Worm (Caenorhabditis elegans) whole organism, young adult: ENCODE results near the gene pycr-4.

Source experiments
- B0035.1 ChIP-seq: sonication (generic microtip); optimal IDR thresholded peaks from 2 replicates; lab custom pipeline; 2016; ENCODE audit warnings: missing genetic modification characterization, mild to moderate bottlenecking, missing compliant biosample characterization, missing genotype, missing genetic modification reagents
- B0261.1 ChIP-seq: sonication (generic microtip); optimal IDR thresholded peaks from 2 replicates; lab custom pipeline; 2016; ENCODE audit warnings: mild to moderate bottlenecking, missing genetic modification characterization, moderate library complexity, missing compliant biosample characterization
- B0336.3 ChIP-seq: fragments of 200-800 bp; sonication (Bioruptor generic); IDR thresholded peaks from 2 replicates; pipeline ENCODE4 v1.3.6; 2022; ENCODE audit warnings: missing genetic modification characterization, missing compliant biosample characterization
- C17E4.6 ChIP-seq: fragments of 200-800 bp; sonication (Bioruptor generic); IDR thresholded peaks from 2 replicates; pipeline ENCODE4 v1.3.6; 2022; ENCODE audit warnings: missing genetic modification reagents, missing genetic modification characterization, missing compliant biosample characterization
- F37B4.10 ChIP-seq: fragments of 200-800 bp; sonication (Bioruptor generic); IDR thresholded peaks from 2 replicates; pipeline ENCODE4 v1.3.6; 2022; ENCODE audit warnings: missing genetic modification characterization, missing compliant biosample characterization
- F52B5.7 ChIP-seq: sonication (generic microtip); optimal IDR thresholded peaks from 2 replicates; lab custom pipeline; 2016; ENCODE audit warnings: mild to moderate bottlenecking, missing genetic modification characterization, missing compliant biosample characterization
- F55B11.4 ChIP-seq: sonication (generic microtip); optimal IDR thresholded peaks from 2 replicates; lab custom pipeline; 2016; ENCODE audit warnings: missing compliant biosample characterization, missing genetic modification characterization, borderline replicate concordance; ENCODE audit not compliant: insufficient read depth
- F57A8.1 ChIP-seq: fragments of 200-800 bp; sonication (Bioruptor generic); optimal IDR thresholded peaks from 2 replicates; lab custom pipeline; 2018; ENCODE audit warnings: mild to moderate bottlenecking, missing genetic modification characterization, moderate library complexity, missing compliant biosample characterization
- T07F8.4 ChIP-seq: sonication (generic microtip); optimal IDR thresholded peaks from 2 replicates; lab custom pipeline; 2016; ENCODE audit warnings: mild to moderate bottlenecking, missing genetic modification characterization, moderate library complexity, missing compliant biosample characterization
- Y53G8AR.9 ChIP-seq: fragments of 200-800 bp; sonication (Bioruptor generic); conservative IDR thresholded peaks from 2 replicates; pipeline ENCODE4 v1.3.6; 2022; ENCODE audit warnings: missing genetic modification reagents, missing genetic modification characterization, missing compliant biosample characterization
- Y67H2A.10 ChIP-seq: fragments of 200-800 bp; sonication (Bioruptor generic); conservative IDR thresholded peaks from 2 replicates; pipeline ENCODE4 v1.3.6; 2022; ENCODE audit warnings: missing genetic modification reagents, missing genetic modification characterization, missing compliant biosample characterization
- Y79H2A.3 ChIP-seq: fragments of 200-800 bp; sonication (Bioruptor generic); conservative IDR thresholded peaks from 2 replicates; pipeline ENCODE4 v1.3.6; 2022; ENCODE audit warnings: missing genetic modification reagents, missing genetic modification characterization, missing compliant biosample characterization
- ZK185.1 ChIP-seq: sonication (generic microtip); optimal IDR thresholded peaks from 2 replicates; lab custom pipeline; 2016; ENCODE audit warnings: mild to moderate bottlenecking, missing genetic modification characterization, missing compliant biosample characterization; ENCODE audit not compliant: poor library complexity, severe bottlenecking
- aptf-2 ChIP-seq: fragments of 200-800 bp; sonication (Bioruptor generic); conservative IDR thresholded peaks from 2 replicates; pipeline ENCODE4 v1.3.6; 2022; ENCODE audit warnings: missing genetic modification reagents, missing genetic modification characterization, missing compliant biosample characterization
- athp-1 ChIP-seq: sonication (generic microtip); optimal IDR thresholded peaks from 2 replicates; lab custom pipeline; 2017; ENCODE audit warnings: mild to moderate bottlenecking, missing genetic modification characterization, missing compliant biosample characterization
- attf-6 ChIP-seq: fragments of 200-800 bp; sonication (Bioruptor generic); IDR thresholded peaks from 2 replicates; pipeline ENCODE4 v1.3.6; 2022; ENCODE audit warnings: missing genetic modification reagents, missing genetic modification characterization, missing compliant biosample characterization
- ccch-3 ChIP-seq: fragments of 200-800 bp; sonication (Bioruptor generic); optimal IDR thresholded peaks from 2 replicates; lab custom pipeline; 2018; ENCODE audit warnings: mild to moderate bottlenecking, missing genetic modification characterization, missing compliant biosample characterization
- cebp-2 ChIP-seq: fragments of 200-800 bp; sonication (Bioruptor generic); IDR thresholded peaks from 2 replicates; pipeline ENCODE4 v1.3.6; 2022; ENCODE audit warnings: missing genetic modification characterization, missing compliant biosample characterization
- ceh-40 ChIP-seq: fragments of 200-800 bp; sonication (Bioruptor generic); IDR thresholded peaks from 2 replicates; pipeline ENCODE4 v1.3.6; 2022; ENCODE audit warnings: missing genetic modification characterization, missing compliant biosample characterization
- ceh-79 ChIP-seq: sonication (generic microtip); optimal IDR thresholded peaks from 2 replicates; lab custom pipeline; 2017; ENCODE audit warnings: mild to moderate bottlenecking, missing genetic modification characterization, missing compliant biosample characterization
- chd-7 ChIP-seq: sonication (generic microtip); optimal IDR thresholded peaks from 2 replicates; lab custom pipeline; 2016; ENCODE audit warnings: mild to moderate bottlenecking, missing genetic modification characterization, moderate library complexity, missing compliant biosample characterization
- dox-1 ChIP-seq: fragments of 200-800 bp; sonication (Bioruptor generic); IDR thresholded peaks from 2 replicates; pipeline ENCODE4 v1.3.6; 2022; ENCODE audit warnings: missing genetic modification reagents, missing genetic modification characterization, missing compliant biosample characterization
- dpff-1 ChIP-seq: sonication (generic microtip); optimal IDR thresholded peaks from 2 replicates; lab custom pipeline; 2017; ENCODE audit warnings: mild to moderate bottlenecking, missing genetic modification characterization, missing compliant biosample characterization
- dpl-1 ChIP-seq: fragments of 150-350 bp; optimal IDR thresholded peaks from 2 replicates; lab custom pipeline; 2014; ENCODE audit warnings: missing biosample characterization, missing genetic modification reagents, missing genetic modification characterization
- egrh-3 ChIP-seq: fragments of 200-800 bp; sonication (Bioruptor generic); IDR thresholded peaks from 2 replicates; pipeline ENCODE4 v1.3.6; 2022; ENCODE audit warnings: missing genetic modification reagents, missing genetic modification characterization, missing compliant biosample characterization
- ets-4 ChIP-seq: fragments of 200-800 bp; sonication (Bioruptor generic); optimal IDR thresholded peaks from 2 replicates; lab custom pipeline; 2018; ENCODE audit warnings: mild to moderate bottlenecking, missing genetic modification characterization, missing compliant biosample characterization
- hlh-26 ChIP-seq: fragments of 200-800 bp; sonication (Bioruptor generic); conservative IDR thresholded peaks from 2 replicates; pipeline ENCODE4 v1.3.6; 2022; ENCODE audit warnings: missing genetic modification reagents, missing genetic modification characterization, missing compliant biosample characterization
- hmg-1.2 ChIP-seq: fragments of 200-800 bp; sonication (Bioruptor generic); IDR thresholded peaks from 2 replicates; pipeline ENCODE4 v1.3.6; 2022; ENCODE audit warnings: missing genetic modification reagents, missing genetic modification characterization, missing compliant biosample characterization
- hmg-20 ChIP-seq: fragments of 200-800 bp; sonication (Bioruptor generic); IDR thresholded peaks from 2 replicates; pipeline ENCODE4 v1.3.6; 2022; ENCODE audit warnings: missing genetic modification reagents, missing genetic modification characterization, missing compliant biosample characterization
- hrde-1 ChIP-seq: sonication (generic microtip); optimal IDR thresholded peaks from 2 replicates; lab custom pipeline; 2016; ENCODE audit warnings: missing genetic modification characterization, mild to moderate bottlenecking, missing compliant biosample characterization, moderate library complexity, missing genotype, missing genetic modification reagents, borderline replicate concordance
- hsf-1 ChIP-seq: fragments of 200-800 bp; sonication (Bioruptor generic); IDR thresholded peaks from 2 replicates; pipeline ENCODE4 v1.3.6; 2022; ENCODE audit warnings: missing genetic modification reagents, missing genetic modification characterization, missing compliant biosample characterization
- let-607 ChIP-seq, 2 experiments: fragments of 200-800 bp in 1 of 2; sonication (Bioruptor generic) in 1 of 2; sonication (generic microtip) in 1 of 2; optimal IDR thresholded peaks; 2 replicates each; lab custom pipeline; 2016 to 2018; ENCODE audit warnings: mild to moderate bottlenecking in 2 of 2, missing compliant biosample characterization in 2 of 2, missing genetic modification characterization in 2 of 2, moderate library complexity in 2 of 2, missing genotype in 1 of 2
- lin-40 ChIP-seq: sonication (generic microtip); optimal IDR thresholded peaks from 2 replicates; lab custom pipeline; 2016; ENCODE audit warnings: missing genetic modification characterization, mild to moderate bottlenecking, missing compliant biosample characterization, missing genotype, missing genetic modification reagents
- lsl-1 ChIP-seq: fragments of 200-800 bp; sonication (Bioruptor generic); optimal IDR thresholded peaks from 2 replicates; lab custom pipeline; 2018; ENCODE audit warnings: mild to moderate bottlenecking, missing genetic modification characterization, moderate library complexity, missing compliant biosample characterization
- lsy-27 ChIP-seq: sonication (generic microtip); optimal IDR thresholded peaks from 2 replicates; lab custom pipeline; 2017; ENCODE audit warnings: missing genetic modification characterization, mild to moderate bottlenecking, missing compliant biosample characterization, antibody characterized with exemption, missing genotype, borderline replicate concordance; ENCODE audit not compliant: insufficient read depth
- madf-8 ChIP-seq: fragments of 200-800 bp; sonication (Bioruptor generic); conservative IDR thresholded peaks from 2 replicates; pipeline ENCODE4 v1.3.6; 2022; ENCODE audit warnings: missing genetic modification reagents, missing genetic modification characterization, missing compliant biosample characterization
- nfyb-1 ChIP-seq: fragments of 200-800 bp; sonication (Bioruptor generic); IDR thresholded peaks from 2 replicates; pipeline ENCODE4 v1.3.6; 2022; ENCODE audit warnings: missing genetic modification reagents, missing genetic modification characterization, missing compliant biosample characterization
- nhr-179 ChIP-seq: sonication (generic microtip); optimal IDR thresholded peaks from 2 replicates; lab custom pipeline; 2016; ENCODE audit warnings: mild to moderate bottlenecking, missing genetic modification characterization, missing compliant biosample characterization
- nhr-27 ChIP-seq: fragments of 200-800 bp; sonication (Bioruptor generic); optimal IDR thresholded peaks from 2 replicates; lab custom pipeline; 2018; ENCODE audit warnings: mild to moderate bottlenecking, missing genetic modification characterization, moderate library complexity, missing compliant biosample characterization
- repo-1 ChIP-seq: sonication (generic microtip); optimal IDR thresholded peaks from 2 replicates; lab custom pipeline; 2017; ENCODE audit warnings: mild to moderate bottlenecking, missing genetic modification characterization, missing compliant biosample characterization
- snpc-3.4 ChIP-seq: sonication (generic microtip); optimal IDR thresholded peaks from 2 replicates; lab custom pipeline; 2017; ENCODE audit warnings: missing genetic modification characterization, mild to moderate bottlenecking, missing compliant biosample characterization, antibody characterized with exemption, moderate library complexity, missing genotype, missing genetic modification reagents
- sptf-2 ChIP-seq: fragments of 200-800 bp; sonication (Bioruptor generic); optimal IDR thresholded peaks from 2 replicates; lab custom pipeline; 2018; ENCODE audit warnings: mild to moderate bottlenecking, missing genetic modification characterization, missing compliant biosample characterization
- unc-62 ChIP-seq: fragments of 150-350 bp; optimal IDR thresholded peaks from 2 replicates; lab custom pipeline; 2014; ENCODE audit warnings: missing biosample characterization, missing genetic modification reagents, missing genetic modification characterization
- ztf-18 ChIP-seq: sonication (generic microtip); optimal IDR thresholded peaks from 2 replicates; lab custom pipeline; 2016; ENCODE audit warnings: missing genotype, mild to moderate bottlenecking, missing genetic modification characterization, missing compliant biosample characterization
- ztf-25 ChIP-seq: fragments of 200-800 bp; sonication (Bioruptor generic); IDR thresholded peaks from 2 replicates; pipeline ENCODE4 v1.3.6; 2022; ENCODE audit warnings: missing genetic modification reagents, missing genetic modification characterization, missing compliant biosample characterization
- ztf-3 ChIP-seq: fragments of 200-800 bp; sonication (Bioruptor generic); optimal IDR thresholded peaks from 2 replicates; lab custom pipeline; 2018; ENCODE audit warnings: mild to moderate bottlenecking, missing genetic modification characterization, missing compliant biosample characterization

Gene pycr-4

ce11 chrIV:7486201-7486947 is 9.3 kb upstream of the pycr-4 start, which contains the start of the genes his-61 and his-62 (continued):
- TF ChIP-seq Y53G8AR.9 (peak; percentile 56), chd-7 (tag; lab: Kevin White, UChicago) (no peak), ztf-25 (GFP tag; lab: Robert Waterston, UW) (no peak), lin-40 (tag; lab: Kevin White, UChicago) (no peak), repo-1 (tag; lab: Kevin White, UChicago) (no peak), hlh-26 (GFP tag; lab: Robert Waterston, UW) (no peak), hrde-1 (tag; lab: Kevin White, UChicago) (peak; percentile 20), F57A8.1 (GFP tag; lab: Kevin White, UChicago) (no peak), dpff-1 (tag; lab: Kevin White, UChicago) (no peak), Y67H2A.10 (GFP tag; lab: Robert Waterston, UW) (no peak), ZK185.1 (tag; lab: Kevin White, UChicago) (peak; percentile 39), egrh-3 (GFP tag; lab: Robert Waterston, UW) (no peak), snpc-3.4 (tag; lab: Kevin White, UChicago) (no peak), F55B11.4 (tag; lab: Kevin White, UChicago) (no peak), sptf-2 (no peak), nfyb-1 (0 out of 2 replicates have a peak, but pooled peaks have one; percentile 22), athp-1 (tag; lab: Kevin White, UChicago) (no peak), B0035.1 (no peak), lsl-1 (GFP tag; lab: Kevin White, UChicago) (peak; percentile 43), lsy-27 (tag; lab: Kevin White, UChicago) (no peak), unc-62 (GFP tag; lab: Kevin White, UChicago) (no peak), ceh-40 (GFP tag; lab: Robert Waterston, UW) (no peak), B0336.3 (peak; percentile 46; the same call in 1 of the 2 replicates), madf-8 (0 out of 2 replicates have a peak, but pooled peaks have one; percentile 26), C17E4.6 (GFP tag; lab: Robert Waterston, UW) (peak; percentile 32; the same call in 1 of the 2 replicates), hmg-1.2 (GFP tag; lab: Robert Waterston, UW) (peak; percentile 80), F37B4.10 (GFP tag; lab: Robert Waterston, UW) (no peak), aptf-2 (GFP tag; lab: Robert Waterston, UW) (peak; percentile 87), Y79H2A.3 (GFP tag; lab: Robert Waterston, UW) (peak; percentile 10; the same call in 1 of the 2 replicates), dpl-1 (GFP tag; lab: Kevin White, UChicago) (no peak), nhr-27 (tag; lab: Kevin White, UChicago) (no peak), ztf-3 (GFP tag; lab: Kevin White, UChicago) (no peak), B0261.1 (tag; lab: Kevin White, UChicago) (no peak), ztf-18 (tag; lab: Kevin White, UChicago) (peak; percentile 29), T07F8.4 (tag; lab: Kevin White, UChicago) (no peak), attf-6 (peak; percentile 80; the same call in 1 of the 2 replicates), ets-4 (GFP tag; lab: Kevin White, UChicago) (no peak), dox-1 (peak; percentile 82), hmg-20 (no peak), let-607 (tag; optimal IDR thresholded peaks at IDR 0.05; lab: Kevin White, UChicago) (no peak), ceh-79 (tag; lab: Kevin White, UChicago) (no peak), cebp-2 (GFP tag; lab: Robert Waterston, UW) (peak; percentile 62; the same call in 1 of the 2 replicates), nhr-179 (tag; lab: Kevin White, UChicago) (no peak), F52B5.7 (tag; lab: Kevin White, UChicago) (no peak), ccch-3 (no peak), hsf-1 (GFP tag; lab: Robert Waterston, UW) (peak; percentile 15; the same call in 1 of the 2 replicates)
